Worm (Caenorhabditis elegans): Measurements from ENCODE around the gene F17E9.16.

DNA sequence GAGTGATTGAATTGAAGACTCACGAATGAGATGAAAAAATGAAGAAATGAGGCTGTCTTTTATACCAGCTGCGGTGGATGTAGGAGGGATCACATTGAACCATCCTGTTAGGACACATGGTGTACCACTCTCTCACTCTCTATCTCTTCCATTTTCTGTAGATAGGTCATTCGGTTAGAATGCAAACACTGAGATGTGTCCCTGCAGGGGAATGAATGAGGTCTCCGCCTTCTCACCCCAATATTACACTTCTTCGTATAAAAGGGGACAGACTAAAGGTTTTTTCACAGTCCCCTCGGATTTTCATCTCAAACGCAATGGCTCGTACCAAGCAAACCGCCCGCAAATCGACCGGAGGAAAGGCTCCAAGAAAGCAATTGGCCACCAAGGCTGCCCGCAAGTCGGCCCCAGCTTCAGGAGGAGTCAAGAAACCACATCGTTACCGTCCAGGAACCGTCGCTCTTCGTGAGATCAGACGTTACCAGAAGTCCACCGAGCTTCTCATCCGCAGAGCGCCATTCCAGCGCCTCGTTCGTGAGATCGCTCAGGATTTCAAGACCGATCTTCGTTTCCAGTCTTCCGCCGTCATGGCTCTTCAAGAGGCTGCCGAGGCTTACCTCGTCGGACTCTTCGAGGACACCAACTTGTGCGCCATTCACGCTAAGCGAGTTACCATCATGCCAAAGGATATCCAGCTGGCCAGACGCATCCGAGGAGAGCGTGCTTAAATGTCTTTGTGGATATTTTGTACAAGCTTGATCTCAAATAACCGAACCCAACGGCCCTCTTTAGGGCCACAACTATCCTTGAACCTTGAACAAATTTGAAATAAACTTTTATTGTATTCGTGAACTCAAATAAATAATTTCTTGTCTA lies 17.9 kb upstream of the F17E9.16 start, which contains the start of gene his-32:
- TF ChIP-seq nhr-237 (tag; optimal IDR thresholded peaks at IDR 0.05) (no peak), snpc-4 (tag; optimal IDR thresholded peaks at IDR 0.05) (no peak), madf-9 (GFP tag; conservative IDR thresholded peaks at IDR 0.05) (no peak), spr-3 (GFP tag; optimal IDR thresholded peaks at IDR 0.05) (no peak), D1046.2 (GFP tag; IDR thresholded peaks at IDR 0.05) (no peak), F49E8.2 (tag; optimal IDR thresholded peaks at IDR 0.05; ENCODE audit: borderline replicate concordance) (no peak), nhr-11 (tag; optimal IDR thresholded peaks at IDR 0.05) (no peak), aha-1 (tag) (peak; percentile 15), lin-39 (tag; optimal IDR thresholded peaks at IDR 0.05) (no peak), ces-1 (GFP tag; optimal IDR thresholded peaks at IDR 0.05) (no peak), zip-11 (GFP tag; IDR thresholded peaks at IDR 0.05) (no peak)
